Fruit fly (Drosophila melanogaster) whole organism, embryonic: ENCODE data around the gene CG5892.

Source experiments
- Abd-B ChIP-seq: fragments of 200-800 bp; sonication (Bioruptor generic); optimal IDR thresholded peaks from 2 replicates; lab custom pipeline; 2018; ENCODE audit warnings: missing biosample characterization, mild to moderate bottlenecking, missing genetic modification characterization, moderate library complexity
- Atf-2 ChIP-seq: fragments of 200-800 bp; sonication (Bioruptor generic); optimal IDR thresholded peaks from 2 replicates; lab custom pipeline; 2016; ENCODE audit warnings: missing biosample characterization, missing genetic modification characterization
- Awh ChIP-seq: fragments of 200-800 bp; sonication (Bioruptor generic); IDR thresholded peaks from 2 replicates; pipeline ENCODE4, ENCODE4 v1.3.6; 2022; ENCODE audit warnings: missing biosample characterization, missing genetic modification characterization
- B-H2 ChIP-seq: fragments of 200-800 bp; sonication (Bioruptor generic); optimal IDR thresholded peaks from 2 replicates; lab custom pipeline; 2018; ENCODE audit warnings: missing biosample characterization, mild to moderate bottlenecking, missing genetic modification characterization
- CG10321 ChIP-seq: fragments of 200-800 bp; sonication (Bioruptor generic); IDR thresholded peaks from 2 replicates; pipeline ENCODE4 v1.3.6; 2022; ENCODE audit warnings: missing biosample characterization, missing genetic modification characterization
- CG11093 ChIP-seq: fragments of 200-800 bp; sonication (Bioruptor generic); IDR thresholded peaks from 3 replicates; pipeline ENCODE4 v1.3.6; 2022; ENCODE audit warnings: missing biosample characterization, missing genetic modification characterization
- CG11695 ChIP-seq: fragments of 200-800 bp; sonication (Bioruptor generic); IDR thresholded peaks from 3 replicates; pipeline ENCODE4 v1.3.6; 2022; ENCODE audit warnings: missing biosample characterization, missing genetic modification characterization
- CG11723 ChIP-seq: fragments of 200-800 bp; sonication (Bioruptor generic); optimal IDR thresholded peaks from 2 replicates; lab custom pipeline; 2017; ENCODE audit warnings: missing biosample characterization, mild to moderate bottlenecking, missing genetic modification characterization
- CG12744 ChIP-seq: fragments of 200-800 bp; sonication (Bioruptor generic); optimal IDR thresholded peaks from 2 replicates; lab custom pipeline; 2016; ENCODE audit warnings: missing biosample characterization, missing genetic modification characterization
- CG13775 ChIP-seq: fragments of 200-800 bp; sonication (Bioruptor generic); optimal IDR thresholded peaks from 3 replicates; lab custom pipeline; 2017; ENCODE audit warnings: missing biosample characterization, mild to moderate bottlenecking, missing genetic modification characterization
- CG14014 ChIP-seq: fragments of 200-800 bp; sonication (Bioruptor generic); IDR thresholded peaks from 2 replicates; pipeline ENCODE4 v1.3.6; 2022; ENCODE audit warnings: missing biosample characterization, missing genetic modification characterization
- CG15479 ChIP-seq: fragments of 200-800 bp; sonication (Bioruptor generic); optimal IDR thresholded peaks from 3 replicates; lab custom pipeline; 2019; ENCODE audit warnings: missing biosample characterization, mild to moderate bottlenecking, missing genetic modification characterization, moderate library complexity
- CG17361 ChIP-seq: fragments of 200-800 bp; sonication (Bioruptor generic); IDR thresholded peaks from 3 replicates; pipeline ENCODE4 v1.3.6; 2022; ENCODE audit warnings: missing biosample characterization, missing genetic modification characterization
- CG2120 ChIP-seq: fragments of 200-800 bp; sonication (Bioruptor generic); optimal IDR thresholded peaks from 3 replicates; lab custom pipeline; 2016; ENCODE audit warnings: missing biosample characterization, missing genetic modification characterization
- CG2129 ChIP-seq: fragments of 200-800 bp; sonication (Bioruptor generic); IDR thresholded peaks from 2 replicates; pipeline ENCODE4 v1.3.6; 2022; ENCODE audit warnings: missing biosample characterization, missing genetic modification characterization; ENCODE audit not compliant: partially characterized antibody
- CG3163 ChIP-seq: fragments of 200-800 bp; sonication (Bioruptor generic); optimal IDR thresholded peaks from 3 replicates; lab custom pipeline; 2016; ENCODE audit warnings: missing biosample characterization, missing genetic modification characterization
- CG32772 ChIP-seq: fragments of 200-800 bp; sonication (Bioruptor generic); IDR thresholded peaks from 2 replicates; pipeline ENCODE4 v1.3.6; 2022; ENCODE audit warnings: missing biosample characterization, missing genetic modification characterization
- CG3281 ChIP-seq: fragments of 200-800 bp; sonication (Bioruptor generic); optimal IDR thresholded peaks from 3 replicates; lab custom pipeline; 2017; ENCODE audit warnings: missing biosample characterization, mild to moderate bottlenecking, missing genetic modification characterization
- CG34376 ChIP-seq: fragments of 200-800 bp; sonication (Bioruptor generic); optimal IDR thresholded peaks from 2 replicates; lab custom pipeline; 2018; ENCODE audit warnings: missing biosample characterization, mild to moderate bottlenecking, missing genetic modification characterization
- CG4617 ChIP-seq: fragments of 200-800 bp; sonication (Bioruptor generic); optimal IDR thresholded peaks from 3 replicates; lab custom pipeline; 2016; ENCODE audit warnings: missing biosample characterization, missing genetic modification characterization, borderline replicate concordance
- CG5953 ChIP-seq: fragments of 200-800 bp; sonication (Bioruptor generic); IDR thresholded peaks from 2 replicates; pipeline ENCODE4 v1.3.6; 2022; ENCODE audit warnings: missing biosample characterization, missing genetic modification characterization
- CG7745 ChIP-seq: fragments of 200-800 bp; sonication (Bioruptor generic); optimal IDR thresholded peaks from 2 replicates; lab custom pipeline; 2018; ENCODE audit warnings: missing biosample characterization, mild to moderate bottlenecking, missing genetic modification characterization, moderate library complexity
- CG9797 ChIP-seq: fragments of 200-800 bp; sonication (Bioruptor generic); optimal IDR thresholded peaks from 3 replicates; lab custom pipeline; 2018; ENCODE audit warnings: missing biosample characterization, mild to moderate bottlenecking, missing genetic modification characterization
- CG9932 ChIP-seq: fragments of 200-800 bp; sonication (Bioruptor generic); IDR thresholded peaks from 2 replicates; pipeline ENCODE4 v1.3.6; 2022; ENCODE audit warnings: missing biosample characterization, missing genetic modification characterization
- Camta ChIP-seq: fragments of 200-800 bp; sonication (Bioruptor generic); optimal IDR thresholded peaks from 2 replicates; lab custom pipeline; 2016; ENCODE audit warnings: missing biosample characterization, missing genetic modification characterization
- CoRest ChIP-seq: fragments of 200-800 bp; sonication (Bioruptor generic); optimal IDR thresholded peaks from 3 replicates; lab custom pipeline; 2018; ENCODE audit warnings: missing biosample characterization, mild to moderate bottlenecking, missing genetic modification characterization, moderate library complexity
- Dek ChIP-seq: fragments of 200-800 bp; sonication (Bioruptor generic); optimal IDR thresholded peaks from 3 replicates; lab custom pipeline; 2019; ENCODE audit warnings: missing biosample characterization, mild to moderate bottlenecking, missing genetic modification characterization, moderate library complexity
- E2f2 ChIP-seq: fragments of 200-800 bp; sonication (Bioruptor generic); IDR thresholded peaks from 2 replicates; pipeline ENCODE4 v1.3.6; 2022; ENCODE audit warnings: missing biosample characterization, missing genetic modification characterization
- Gug ChIP-seq: fragments of 200-800 bp; sonication (Bioruptor generic); IDR thresholded peaks from 4 replicates; pipeline ENCODE4 v1.3.6; 2022; ENCODE audit warnings: missing biosample characterization, missing genetic modification characterization
- Hand ChIP-seq: fragments of 200-800 bp; sonication (Bioruptor generic); optimal IDR thresholded peaks from 2 replicates; lab custom pipeline; 2017; ENCODE audit warnings: mild to moderate bottlenecking, missing biosample characterization, missing genetic modification reagents, missing genetic modification characterization
- HmgZ ChIP-seq: fragments of 200-800 bp; sonication (Bioruptor generic); optimal IDR thresholded peaks from 2 replicates; lab custom pipeline; 2018; ENCODE audit warnings: missing biosample characterization, mild to moderate bottlenecking, missing genetic modification characterization
- Hr78 ChIP-seq, 2 experiments: fragments of 200-800 bp in 1 of 2; fragments of >200 bp in 1 of 2; sonication (Bioruptor generic) in 1 of 2; optimal IDR thresholded peaks; 2 replicates each; lab custom pipeline; 2017 to 2019; ENCODE audit warnings: missing biosample characterization in 2 of 2, missing genetic modification characterization in 2 of 2, mild to moderate bottlenecking in 1 of 2, moderate library complexity in 1 of 2
- MTF-1 ChIP-seq: fragments of 200-800 bp; sonication (Bioruptor generic); optimal IDR thresholded peaks from 2 replicates; lab custom pipeline; 2018; ENCODE audit warnings: missing biosample characterization, mild to moderate bottlenecking, missing genetic modification characterization, borderline replicate concordance
- Mad ChIP-seq: fragments of 200-800 bp; sonication (Bioruptor generic); optimal IDR thresholded peaks from 2 replicates; lab custom pipeline; 2016; ENCODE audit warnings: missing biosample characterization, missing genetic modification characterization
- NK7.1 ChIP-seq: fragments of 200-800 bp; sonication (Bioruptor generic); optimal IDR thresholded peaks from 3 replicates; lab custom pipeline; 2016; ENCODE audit warnings: missing biosample characterization, missing genetic modification characterization
- NfI ChIP-seq: fragments of 200-800 bp; sonication (Bioruptor generic); optimal IDR thresholded peaks from 3 replicates; lab custom pipeline; 2018; ENCODE audit warnings: missing biosample characterization, mild to moderate bottlenecking, missing genetic modification characterization, moderate library complexity
- Sry-β ChIP-seq: fragments of 200-800 bp; sonication (Bioruptor generic); optimal IDR thresholded peaks from 2 replicates; lab custom pipeline; 2018; ENCODE audit warnings: missing biosample characterization, mild to moderate bottlenecking, missing genetic modification characterization, moderate library complexity
- abd-A ChIP-seq: fragments of 200-800 bp; sonication (Bioruptor generic); optimal IDR thresholded peaks from 3 replicates; lab custom pipeline; 2019; ENCODE audit warnings: missing biosample characterization, mild to moderate bottlenecking, missing genetic modification characterization, moderate library complexity
- amos ChIP-seq: fragments of 200-800 bp; sonication (Bioruptor generic); IDR thresholded peaks from 2 replicates; pipeline ENCODE4 v1.3.6; 2022; ENCODE audit warnings: missing biosample characterization, missing genetic modification characterization; ENCODE audit not compliant: partially characterized antibody
- chinmo ChIP-seq: fragments of 200-800 bp; sonication (Bioruptor generic); IDR thresholded peaks from 4 replicates; pipeline ENCODE4 v1.3.6; 2022; ENCODE audit warnings: missing biosample characterization, missing genetic modification characterization; ENCODE audit not compliant: partially characterized antibody
- dpn ChIP-seq, 2 experiments: fragments of 200-800 bp; sonication (Bioruptor generic); optimal IDR thresholded peaks; 3 replicates each; lab custom pipeline; 2016; ENCODE audit warnings: missing biosample characterization in 2 of 2, missing genetic modification characterization in 2 of 2
- exex ChIP-seq: fragments of 200-800 bp; sonication (Bioruptor generic); optimal IDR thresholded peaks from 4 replicates; lab custom pipeline; 2018; ENCODE audit warnings: missing biosample characterization, mild to moderate bottlenecking, missing genetic modification characterization, moderate library complexity
- fd102C ChIP-seq: fragments of 200-800 bp; sonication (Bioruptor generic); optimal IDR thresholded peaks from 2 replicates; lab custom pipeline; 2018; ENCODE audit warnings: missing biosample characterization, mild to moderate bottlenecking, missing genetic modification characterization, moderate library complexity
- grn ChIP-seq: fragments of 200-800 bp; sonication (Bioruptor generic); optimal IDR thresholded peaks from 3 replicates; lab custom pipeline; 2017; ENCODE audit warnings: missing biosample characterization, missing genetic modification characterization
- hbn ChIP-seq: fragments of 200-800 bp; sonication (Bioruptor generic); IDR thresholded peaks from 2 replicates; pipeline ENCODE4 v1.3.6; 2022; ENCODE audit warnings: missing biosample characterization, missing genetic modification characterization; ENCODE audit not compliant: partially characterized antibody
- ranshi ChIP-seq: fragments of 200-800 bp; sonication (Bioruptor generic); IDR thresholded peaks from 2 replicates; pipeline ENCODE4 v1.3.6; 2022; ENCODE audit warnings: missing biosample characterization, missing genetic modification characterization
- schlank ChIP-seq: fragments of 200-800 bp; sonication (Bioruptor generic); optimal IDR thresholded peaks from 2 replicates; lab custom pipeline; 2018; ENCODE audit warnings: missing biosample characterization, mild to moderate bottlenecking, missing genetic modification characterization
- sd ChIP-seq: fragments of 200-800 bp; sonication (Bioruptor generic); optimal IDR thresholded peaks from 3 replicates; lab custom pipeline; 2018; ENCODE audit warnings: missing biosample characterization, mild to moderate bottlenecking, missing genetic modification characterization, moderate library complexity
- seq ChIP-seq: fragments of 200-800 bp; sonication (Bioruptor generic); IDR thresholded peaks from 2 replicates; pipeline ENCODE4 v1.3.6; 2022; ENCODE audit warnings: missing biosample characterization, missing genetic modification characterization
- tx ChIP-seq: fragments of 200-800 bp; sonication (Bioruptor generic); optimal IDR thresholded peaks from 2 replicates; lab custom pipeline; 2016; ENCODE audit warnings: missing biosample characterization, missing genetic modification characterization
- z ChIP-seq: fragments of 200-800 bp; sonication (Bioruptor generic); IDR thresholded peaks from 3 replicates; pipeline ENCODE4 v1.3.6; 2022; ENCODE audit warnings: missing biosample characterization, missing genetic modification characterization

Gene CG5892

dm6 chr3R:21206802-21207238 lies 35.6 kb upstream of the CG5892 start (continued):
- no peak for TF ChIP-seq CG4617 (GFP tag; lab: Kevin White, UChicago)
- TF ChIP-seq Mad (GFP tag; lab: Kevin White, UChicago): no peak
- TF ChIP-seq CG34376: peak; percentile 93
- no peak for TF ChIP-seq CG9932 (GFP tag; lab: Robert Waterston, UW)
- no peak for TF ChIP-seq CG32772
- no peak for TF ChIP-seq CG14014
- TF ChIP-seq Camta (GFP tag; lab: Kevin White, UChicago): no peak
- TF ChIP-seq ranshi (GFP tag; lab: Robert Waterston, UW): no peak
- peak; percentile 48 for TF ChIP-seq CG3163
- TF ChIP-seq CG2120 (GFP tag; lab: Kevin White, UChicago): no peak
- peak; percentile 92 for TF ChIP-seq sd (tag; lab: Kevin White, UChicago)
- peak; percentile 64 for TF ChIP-seq B-H2 (GFP tag; lab: Kevin White, UChicago)
- peak; percentile 97 for TF ChIP-seq chinmo (GFP tag; lab: Robert Waterston, UW)
- no peak for TF ChIP-seq fd102C (GFP tag; lab: Kevin White, UChicago)
- no peak for TF ChIP-seq CG13775 (GFP tag; lab: Kevin White, UChicago)
- TF ChIP-seq E2f2 (GFP tag; lab: Robert Waterston, UW): no peak
- no peak for TF ChIP-seq tx (GFP tag; lab: Kevin White, UChicago)
- no peak for TF ChIP-seq MTF-1 (GFP tag; lab: Kevin White, UChicago)
- no peak for TF ChIP-seq CG3281 (GFP tag; lab: Kevin White, UChicago)
- peak; percentile 82 for TF ChIP-seq z (GFP tag; lab: Robert Waterston, UW)
- TF ChIP-seq seq: no peak
- TF ChIP-seq grn: peak; percentile 98
- TF ChIP-seq CG9797 (GFP tag; lab: Kevin White, UChicago): no peak
- peak; percentile 19 for TF ChIP-seq abd-A (tag; lab: Kevin White, UChicago)
- no peak for TF ChIP-seq CG10321 (GFP tag; lab: Robert Waterston, UW)
- no peak for TF ChIP-seq hbn (GFP tag; lab: Robert Waterston, UW)
- no peak for TF ChIP-seq Hr78 (GFP tag; optimal IDR thresholded peaks at IDR 0.05; lab: Kevin White, UChicago)
- TF ChIP-seq CG2129 (GFP tag; lab: Robert Waterston, UW): no peak
- no peak for TF ChIP-seq amos (GFP tag; lab: Robert Waterston, UW)
- TF ChIP-seq Awh (GFP tag; lab: Robert Waterston, UW): no peak
- no peak for TF ChIP-seq Abd-B
- no peak for TF ChIP-seq schlank (tag; lab: Kevin White, UChicago)
- no peak for TF ChIP-seq Sry-β (GFP tag; lab: Kevin White, UChicago)
- peak; percentile 9 for TF ChIP-seq HmgZ (tag; lab: Kevin White, UChicago)
- TF ChIP-seq CG15479 (GFP tag; lab: Kevin White, UChicago): no peak
- no peak for TF ChIP-seq NfI (GFP tag; lab: Kevin White, UChicago)
- TF ChIP-seq Dek (tag; lab: Kevin White, UChicago): no peak
- TF ChIP-seq CG11093: no peak
- no peak for TF ChIP-seq CoRest (tag; lab: Kevin White, UChicago)
- no peak for TF ChIP-seq Hand (GFP tag; lab: Kevin White, UChicago)
- TF ChIP-seq dpn (GFP tag; optimal IDR thresholded peaks at IDR 0.05; lab: Kevin White, UChicago): no peak
- TF ChIP-seq exex (tag; lab: Kevin White, UChicago): peak; percentile 86
- no peak for TF ChIP-seq CG17361 (GFP tag; lab: Robert Waterston, UW)
- no peak for TF ChIP-seq CG11723
- no peak for TF ChIP-seq Atf-2 (GFP tag; lab: Kevin White, UChicago)
- no peak for TF ChIP-seq CG12744
- TF ChIP-seq CG7745 (tag; lab: Kevin White, UChicago): no peak
- no peak for TF ChIP-seq CG11695
- no peak for TF ChIP-seq NK7.1 (GFP tag; lab: Kevin White, UChicago)
- TF ChIP-seq CG5953 (GFP tag; lab: Robert Waterston, UW): 0 out of 2 replicates have a peak, but pooled peaks have one; percentile 19
- no peak for TF ChIP-seq Gug (GFP tag; lab: Robert Waterston, UW)
